Worm (Caenorhabditis elegans) whole organism, mixed stage, embryonic: Measurements from ENCODE around the gene F54B3.1.

Experiments used
- blmp-1 ChIP-seq: fragments of 150-350 bp; optimal IDR thresholded peaks from 2 replicates; lab custom pipeline; 2014; ENCODE audit warnings: missing biosample characterization, missing genetic modification characterization
- ceh-83 ChIP-seq: fragments of 200-800 bp; sonication (Bioruptor generic); optimal IDR thresholded peaks from 2 replicates; lab custom pipeline; 2018; ENCODE audit warnings: mild to moderate bottlenecking, missing genetic modification characterization, missing compliant biosample characterization
- ces-1 ChIP-seq: fragments of 150-350 bp; optimal IDR thresholded peaks from 2 replicates; lab custom pipeline; 2014; ENCODE audit warnings: missing biosample characterization, missing genetic modification reagents, missing genetic modification characterization
- elt-1 ChIP-seq: sonication (generic microtip); optimal IDR thresholded peaks from 2 replicates; lab custom pipeline; 2017; ENCODE audit warnings: missing genetic modification characterization, mild to moderate bottlenecking, missing compliant biosample characterization, antibody characterized with exemption, moderate library complexity, borderline replicate concordance; ENCODE audit not compliant: insufficient read depth
- elt-3 ChIP-seq: fragments of 150-350 bp; optimal IDR thresholded peaks from 2 replicates; lab custom pipeline; 2014; ENCODE audit warnings: missing biosample characterization, missing genetic modification characterization
- flh-1 ChIP-seq: fragments of 200-800 bp; sonication (Bioruptor generic); optimal IDR thresholded peaks from 2 replicates; lab custom pipeline; 2018; ENCODE audit warnings: mild to moderate bottlenecking, missing genetic modification characterization, moderate library complexity, missing compliant biosample characterization
- lin-13 ChIP-seq: fragments of 150-350 bp; optimal IDR thresholded peaks from 2 replicates; lab custom pipeline; 2014; ENCODE audit warnings: missing biosample characterization, missing genetic modification characterization
- lsy-2 ChIP-seq: fragments of 150-350 bp; optimal IDR thresholded peaks from 2 replicates; lab custom pipeline; 2014; ENCODE audit warnings: missing biosample characterization, missing genetic modification characterization
- mab-5 ChIP-seq: fragments of 150-350 bp; optimal IDR thresholded peaks from 2 replicates; lab custom pipeline; 2014; ENCODE audit warnings: missing biosample characterization, missing genetic modification characterization
- mep-1 ChIP-seq: fragments of 150-350 bp; optimal IDR thresholded peaks from 2 replicates; lab custom pipeline; 2017; ENCODE audit warnings: missing biosample characterization, missing genetic modification reagents, missing genetic modification characterization, inconsistent platforms
- mls-2 ChIP-seq: sonication (generic microtip); optimal IDR thresholded peaks from 2 replicates; lab custom pipeline; 2016; ENCODE audit warnings: mild to moderate bottlenecking, missing genetic modification characterization, moderate library complexity, missing compliant biosample characterization
- nhr-12 ChIP-seq: fragments of 150-350 bp; optimal IDR thresholded peaks from 2 replicates; lab custom pipeline; 2014; ENCODE audit warnings: missing biosample characterization, missing genetic modification characterization
- unc-39 ChIP-seq: fragments of 150-350 bp; optimal IDR thresholded peaks from 2 replicates; lab custom pipeline; 2014; ENCODE audit warnings: missing biosample characterization, missing genetic modification characterization

ce11 chrII:10221627-10222026, 29.4 kb upstream of the F54B3.1 start:
- TF ChIP-seq lin-13 (no peak), nhr-12 (tag; lab: Kevin White, UChicago) (no peak), elt-3 (no peak), ces-1 (no peak), lsy-2 (tag; lab: Kevin White, UChicago) (no peak), ceh-83 (no peak), mep-1 (tag; lab: Kevin White, UChicago) (no peak), blmp-1 (tag; lab: Kevin White, UChicago) (no peak), mls-2 (tag; lab: Kevin White, UChicago) (no peak), flh-1 (no peak), unc-39 (tag; lab: Kevin White, UChicago) (no peak), elt-1 (no peak), mab-5 (tag; lab: Kevin White, UChicago) (no peak)
